Worm (Caenorhabditis elegans): ENCODE data around the gene ins-13.

The ins-13 gene

ce11 chrII:5531855-5532328 is 12.8 kb downstream of the ins-13 start, which contains the start of gene C17C3.9:
C17C3.9 (minus strand) TSS chrII:5532278.
- TF ChIP-seq tra-4 (tag; optimal IDR thresholded peaks at IDR 0.05) (no peak), F13C5.2 (tag; optimal IDR thresholded peaks at IDR 0.05) (no peak), tbx-11 (GFP tag; IDR thresholded peaks at IDR 0.05) (no peak), hmbx-1 (tag; optimal IDR thresholded peaks at IDR 0.05) (no peak), pes-1 (GFP tag; IDR thresholded peaks at IDR 0.05) (no peak), tbx-37 (GFP tag; conservative IDR thresholded peaks at IDR 0.05) (no peak), hnd-1 (tag; optimal IDR thresholded peaks at IDR 0.05) (no peak), ama-1 (optimal IDR thresholded peaks at IDR 0.05) (no peak), ceh-13 (GFP tag; optimal IDR thresholded peaks at IDR 0.05) (no peak), aly-1 (tag; optimal IDR thresholded peaks at IDR 0.05) (no peak), ceh-36 (tag; optimal IDR thresholded peaks at IDR 0.05) (no peak), sea-1 (GFP tag; conservative IDR thresholded peaks at IDR 0.05) (no peak), scrt-1 (GFP tag; IDR thresholded peaks at IDR 0.05) (no peak), flt-1 (GFP tag; IDR thresholded peaks at IDR 0.05) (no peak), ets-7 (tag; optimal IDR thresholded peaks at IDR 0.05) (no peak)

ce11 chrII:5527841-5528240 is 16.8 kb downstream of the ins-13 start, which contains the start of gene ZK177.1:
ZK177.1 (plus strand) TSS chrII:5528141.
- TF ChIP-seq ets-7 (tag; optimal IDR thresholded peaks at IDR 0.05) (no peak), ama-1 (optimal IDR thresholded peaks at IDR 0.05) (no peak), sea-1 (GFP tag; conservative IDR thresholded peaks at IDR 0.05) (no peak), tbx-37 (GFP tag; conservative IDR thresholded peaks at IDR 0.05) (no peak), aly-1 (tag; optimal IDR thresholded peaks at IDR 0.05) (no peak), ceh-36 (tag; optimal IDR thresholded peaks at IDR 0.05) (no peak), hmbx-1 (tag; optimal IDR thresholded peaks at IDR 0.05) (no peak), F13C5.2 (tag; optimal IDR thresholded peaks at IDR 0.05) (no peak), B0310.2 (tag; optimal IDR thresholded peaks at IDR 0.05) (no peak), flt-1 (GFP tag; IDR thresholded peaks at IDR 0.05) (no peak), tbx-11 (GFP tag; IDR thresholded peaks at IDR 0.05) (no peak)

- TF ChIP-seq ceh-36 (tag; optimal IDR thresholded peaks at IDR 0.05) (no peak), B0310.2 (tag; optimal IDR thresholded peaks at IDR 0.05) (no peak), tra-4 (tag; optimal IDR thresholded peaks at IDR 0.05) (no peak), F13C5.2 (tag; optimal IDR thresholded peaks at IDR 0.05) (no peak), hnd-1 (tag; optimal IDR thresholded peaks at IDR 0.05) (no peak), tbx-37 (GFP tag; conservative IDR thresholded peaks at IDR 0.05) (no peak), flt-1 (GFP tag; IDR thresholded peaks at IDR 0.05) (no peak), hmbx-1 (tag; optimal IDR thresholded peaks at IDR 0.05) (no peak), pes-1 (GFP tag; IDR thresholded peaks at IDR 0.05) (no peak), sea-1 (GFP tag; conservative IDR thresholded peaks at IDR 0.05) (no peak), ama-1 (optimal IDR thresholded peaks at IDR 0.05) (no peak), hmg-4 (GFP tag; optimal IDR thresholded peaks at IDR 0.05) (no peak), tbx-11 (GFP tag; IDR thresholded peaks at IDR 0.05) (no peak)
These were observed 19.4 kb downstream of the ins-13 start, which contains the start of gene tbx-35 for ce11 chrII:5525297-5525696. tbx-35 (minus strand) TSS chrII:5525397.

DNA sequence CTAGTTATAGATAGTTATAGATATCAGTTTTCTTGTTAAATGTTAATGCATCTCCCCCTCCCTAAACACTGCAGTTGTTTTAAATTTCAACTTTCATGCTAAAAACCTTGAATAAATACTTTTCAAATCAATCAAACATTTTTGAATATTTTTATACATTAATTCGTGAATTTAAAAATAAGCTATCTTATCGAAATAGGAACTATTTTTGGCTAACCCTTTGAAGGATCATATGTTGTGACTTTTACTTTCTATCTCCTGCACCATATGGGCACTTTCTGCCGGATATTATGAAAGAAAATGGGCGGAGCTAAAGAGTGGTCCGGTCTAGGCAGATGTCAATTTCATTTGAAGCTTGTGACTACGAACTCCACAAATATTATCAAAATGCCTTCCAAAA is 22.0 kb downstream of the ins-13 start, which contains the start of gene ZK177.11:
Gene ZK177.11 (plus strand): TSS at position 301 of the 400 bp plus-strand sequence.
- TF ChIP-seq hnd-1 (tag; optimal IDR thresholded peaks at IDR 0.05) = no peak
- no peak for TF ChIP-seq B0310.2 (tag; optimal IDR thresholded peaks at IDR 0.05)
- no peak for TF ChIP-seq hmg-4 (GFP tag; optimal IDR thresholded peaks at IDR 0.05)
- TF ChIP-seq tra-4 (tag; optimal IDR thresholded peaks at IDR 0.05) = no peak
- TF ChIP-seq flt-1 (GFP tag; IDR thresholded peaks at IDR 0.05) = no peak
- TF ChIP-seq tbx-11 (GFP tag; IDR thresholded peaks at IDR 0.05) = no peak
- no peak for TF ChIP-seq pes-1 (GFP tag; IDR thresholded peaks at IDR 0.05)
- no peak for TF ChIP-seq aly-1 (tag; optimal IDR thresholded peaks at IDR 0.05)
- TF ChIP-seq ceh-36 (tag; optimal IDR thresholded peaks at IDR 0.05) = no peak
- TF ChIP-seq sea-1 (GFP tag; conservative IDR thresholded peaks at IDR 0.05) = no peak
- no peak for TF ChIP-seq hmbx-1 (tag; optimal IDR thresholded peaks at IDR 0.05)
- no peak for TF ChIP-seq F13C5.2 (tag; optimal IDR thresholded peaks at IDR 0.05)
- no peak for TF ChIP-seq tbx-37 (GFP tag; conservative IDR thresholded peaks at IDR 0.05)
- no peak for TF ChIP-seq ceh-13 (GFP tag; optimal IDR thresholded peaks at IDR 0.05)
- no peak for TF ChIP-seq scrt-1 (GFP tag; IDR thresholded peaks at IDR 0.05)
- no peak for TF ChIP-seq ets-7 (tag; optimal IDR thresholded peaks at IDR 0.05)
- no peak for TF ChIP-seq ama-1 (optimal IDR thresholded peaks at IDR 0.05)

DNA sequence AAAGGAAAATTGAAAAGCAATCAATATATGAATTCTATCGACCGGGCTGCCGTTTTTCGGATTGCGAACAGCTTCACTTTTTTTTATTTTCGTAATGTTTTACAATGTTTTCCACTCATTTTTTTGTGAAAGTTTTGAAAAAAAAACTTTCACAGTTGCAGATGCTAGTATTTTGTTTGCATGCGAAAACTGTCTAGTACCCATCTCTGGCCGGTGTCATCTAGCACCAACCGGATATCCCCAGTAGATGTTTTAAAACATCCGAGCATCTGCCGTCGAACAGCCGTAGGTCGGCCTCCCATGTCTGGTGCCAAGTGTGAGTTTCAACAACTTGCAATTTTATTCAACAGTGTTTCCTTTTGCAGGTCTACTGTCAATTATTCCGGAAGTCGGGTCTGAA is 23.3 kb downstream of the ins-13 start, which contains the start of gene ZK177.12:
Gene ZK177.12 (plus strand): TSS at position 301 of the 400 bp plus-strand sequence.
- TF ChIP-seq ceh-36 (tag; optimal IDR thresholded peaks at IDR 0.05) (no peak), tra-4 (tag; optimal IDR thresholded peaks at IDR 0.05) (no peak), pes-1 (GFP tag; IDR thresholded peaks at IDR 0.05) (no peak), hnd-1 (tag; optimal IDR thresholded peaks at IDR 0.05) (no peak), tbx-37 (GFP tag; conservative IDR thresholded peaks at IDR 0.05) (no peak), aly-1 (tag; optimal IDR thresholded peaks at IDR 0.05) (no peak), ets-7 (tag; optimal IDR thresholded peaks at IDR 0.05) (no peak), hmg-4 (GFP tag; optimal IDR thresholded peaks at IDR 0.05) (no peak), flt-1 (GFP tag; IDR thresholded peaks at IDR 0.05) (no peak), ceh-13 (GFP tag; optimal IDR thresholded peaks at IDR 0.05) (no peak), F13C5.2 (tag; optimal IDR thresholded peaks at IDR 0.05) (no peak), hmbx-1 (tag; optimal IDR thresholded peaks at IDR 0.05) (no peak), tbx-11 (GFP tag; IDR thresholded peaks at IDR 0.05) (no peak), scrt-1 (GFP tag; IDR thresholded peaks at IDR 0.05) (no peak), ama-1 (optimal IDR thresholded peaks at IDR 0.05) (no peak), sea-1 (GFP tag; conservative IDR thresholded peaks at IDR 0.05) (no peak)

ce11 chrII:5518910-5519309 is 25.8 kb downstream of the ins-13 start, which contains the start of gene ZK177.2:
ZK177.2 (plus strand) TSS chrII:5519210.
- TF ChIP-seq ceh-36 (tag; optimal IDR thresholded peaks at IDR 0.05) (no peak), flt-1 (GFP tag; IDR thresholded peaks at IDR 0.05) (no peak), tra-4 (tag; optimal IDR thresholded peaks at IDR 0.05) (no peak), sea-1 (GFP tag; conservative IDR thresholded peaks at IDR 0.05) (no peak), ets-7 (tag; optimal IDR thresholded peaks at IDR 0.05) (no peak), ama-1 (optimal IDR thresholded peaks at IDR 0.05) (no peak), scrt-1 (GFP tag; IDR thresholded peaks at IDR 0.05) (no peak), aly-1 (tag; optimal IDR thresholded peaks at IDR 0.05) (no peak)

ce11 chrII:5518055-5518454 is 26.6 kb downstream of the ins-13 start:
- TF ChIP-seq F13C5.2 (tag; optimal IDR thresholded peaks at IDR 0.05) (no peak), B0310.2 (tag; optimal IDR thresholded peaks at IDR 0.05) (no peak), tra-4 (tag; optimal IDR thresholded peaks at IDR 0.05) (no peak)

Data from whole organism, early embryonic.